Fruit fly (Drosophila melanogaster): Measurements from ENCODE around the gene CG3437.
A peak's percentile ranks its signal among the peaks of the same experiment; 100 is the strongest.

CG3437 gene

DNA sequence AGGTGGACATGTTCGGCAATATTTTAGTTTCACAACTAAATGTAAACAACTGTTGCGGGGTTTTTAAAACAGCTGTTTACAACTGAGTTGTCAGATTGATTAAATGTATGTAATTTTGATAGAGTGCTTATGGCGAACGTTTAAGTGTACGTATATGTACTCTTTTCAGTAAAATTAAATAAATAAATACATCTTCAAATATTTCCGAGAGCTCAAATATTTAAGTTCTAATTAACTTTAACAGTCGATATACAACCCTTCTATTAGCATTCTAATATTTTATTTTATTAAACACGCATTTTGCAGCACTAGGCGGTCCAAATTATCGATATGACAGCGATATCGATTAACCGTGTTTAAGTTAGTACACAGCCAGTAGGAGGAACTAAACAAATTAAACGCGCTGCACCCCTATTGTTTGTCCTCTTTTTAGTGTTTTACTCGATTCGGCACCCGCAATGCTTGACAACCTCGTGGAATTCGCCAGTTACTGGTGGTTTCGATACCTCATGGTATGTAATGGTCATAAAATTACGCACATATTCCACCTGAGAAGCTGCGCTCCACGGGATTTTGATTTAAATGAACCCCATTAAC, 5.8 kb downstream of the CG3437 start, which contains the start of the genes CG3448 and ghi (continued):
- TF ChIP-seq stc (GFP tag; IDR thresholded peaks at IDR 0.05) (peak; percentile 58), bsh (GFP tag; optimal IDR thresholded peaks at IDR 0.05) (peak in 1 of 2 experiments; percentile 40), inv (GFP tag; IDR thresholded peaks at IDR 0.05; ENCODE audit: partially characterized antibody) (peak; percentile 48; the same call in 1 of the 2 replicates), Sry-δ (GFP tag; optimal IDR thresholded peaks at IDR 0.05) (peak; percentile 63), gem (tag; optimal IDR thresholded peaks at IDR 0.05) (peak; percentile 71), Xrp1 (GFP tag; IDR thresholded peaks at IDR 0.05) (peak; percentile 76), CG12236 (GFP tag; optimal IDR thresholded peaks at IDR 0.05) (no peak), CG4282 (GFP tag; optimal IDR thresholded peaks at IDR 0.05) (no peak), ro (GFP tag; IDR thresholded peaks at IDR 0.05) (no peak), trh (GFP tag; optimal IDR thresholded peaks at IDR 0.05) (no peak), pzg (GFP tag; optimal IDR thresholded peaks at IDR 0.05) (peak; percentile 69), CG13624 (GFP tag; optimal IDR thresholded peaks at IDR 0.05) (peak; percentile 37), pho (GFP tag; optimal IDR thresholded peaks at IDR 0.05) (peak; percentile 28), ham (GFP tag; IDR thresholded peaks at IDR 0.05) (no peak), ken (GFP tag; IDR thresholded peaks at IDR 0.05) (no peak), CG7839 (tag; optimal IDR thresholded peaks at IDR 0.05) (peak; percentile 69), CG12391 (tag; optimal IDR thresholded peaks at IDR 0.05) (peak; percentile 57), CG9932 (GFP tag; IDR thresholded peaks at IDR 0.05) (peak; percentile 61), CG5245 (GFP tag; optimal IDR thresholded peaks at IDR 0.05) (peak; percentile 36), nerfin-1 (tag; optimal IDR thresholded peaks at IDR 0.05) (peak; percentile 70), CG18011 (GFP tag; optimal IDR thresholded peaks at IDR 0.05) (peak; percentile 46), CG3726 (GFP tag; IDR thresholded peaks at IDR 0.05) (no peak), CG17361 (GFP tag; IDR thresholded peaks at IDR 0.05) (peak; percentile 73), jing (GFP tag; optimal IDR thresholded peaks at IDR 0.05) (no peak), Dll (GFP tag; IDR thresholded peaks at IDR 0.05; ENCODE audit: partially characterized antibody) (peak; percentile 77), en (GFP tag; optimal IDR thresholded peaks at IDR 0.05) (no peak), unc-4 (GFP tag; IDR thresholded peaks at IDR 0.05; ENCODE audit: partially characterized antibody) (peak; percentile 70), gfzf (GFP tag; optimal IDR thresholded peaks at IDR 0.05) (peak; percentile 1), dysf (GFP tag; IDR thresholded peaks at IDR 0.05) (peak; percentile 65; the same call in 2 of the 3 replicates), CG10274 (GFP tag; optimal IDR thresholded peaks at IDR 0.05) (no peak), CG10431 (GFP tag; optimal IDR thresholded peaks at IDR 0.05) (no peak), lab (GFP tag; optimal IDR thresholded peaks at IDR 0.05) (peak; percentile 83), rib (GFP tag; IDR thresholded peaks at IDR 0.05) (no peak), dpn (GFP tag; optimal IDR thresholded peaks at IDR 0.05) (peak; percentile 56 to 63), knrl (GFP tag; IDR thresholded peaks at IDR 0.05; ENCODE audit: partially characterized antibody) (peak; percentile 55; the same call in 2 of the 3 replicates), CG2712 (tag; optimal IDR thresholded peaks at IDR 0.05) (peak; percentile 72), CG1529 (GFP tag; optimal IDR thresholded peaks at IDR 0.05) (no peak), CG10321 (GFP tag; IDR thresholded peaks at IDR 0.05) (no peak), z (GFP tag; IDR thresholded peaks at IDR 0.05) (no peak), aop (GFP tag; IDR thresholded peaks at IDR 0.05) (no peak), CG18262 (tag; optimal IDR thresholded peaks at IDR 0.05) (peak; percentile 66), pan (optimal IDR thresholded peaks at IDR 0.05) (no peak), pan (GFP tag; optimal IDR thresholded peaks at IDR 0.05 in 1 of 2, IDR thresholded peaks at IDR 0.05 in 1 of 2) (peak in 1 of 2 experiments; percentile 55), CG14667 (GFP tag; IDR thresholded peaks at IDR 0.05) (no peak), schlank (tag; optimal IDR thresholded peaks at IDR 0.05) (no peak), ftz-f1 (GFP tag; optimal IDR thresholded peaks at IDR 0.05) (no peak), Dbx (GFP tag; IDR thresholded peaks at IDR 0.05) (peak; percentile 78), CG3163 (GFP tag; optimal IDR thresholded peaks at IDR 0.05) (no peak), CG15073 (GFP tag; optimal IDR thresholded peaks at IDR 0.05) (no peak), CG6689 (GFP tag; IDR thresholded peaks at IDR 0.05) (peak; percentile 74), yki (optimal IDR thresholded peaks at IDR 0.05) (no peak)
